Worm (Caenorhabditis elegans) whole organism, L4/young adult: ENCODE results near the gene sde-2.
A peak's percentile ranks its signal among the peaks of the same experiment; 100 is the strongest.

ENCODE experiments used
- W03F9.2 ChIP-seq: fragments of 150-350 bp; optimal IDR thresholded peaks from 2 replicates; lab custom pipeline; 2014; ENCODE audit warnings: missing biosample characterization, missing genetic modification characterization
- dao-5 ChIP-seq: sonication (generic microtip); optimal IDR thresholded peaks from 2 replicates; lab custom pipeline; 2016; ENCODE audit warnings: missing genotype, missing genetic modification characterization, moderate library complexity, missing compliant biosample characterization
- him-1 ChIP-seq: sonication (generic microtip); optimal IDR thresholded peaks from 2 replicates; lab custom pipeline; 2016; ENCODE audit warnings: missing genotype, missing genetic modification reagents, missing genetic modification characterization, missing compliant biosample characterization

DNA sequence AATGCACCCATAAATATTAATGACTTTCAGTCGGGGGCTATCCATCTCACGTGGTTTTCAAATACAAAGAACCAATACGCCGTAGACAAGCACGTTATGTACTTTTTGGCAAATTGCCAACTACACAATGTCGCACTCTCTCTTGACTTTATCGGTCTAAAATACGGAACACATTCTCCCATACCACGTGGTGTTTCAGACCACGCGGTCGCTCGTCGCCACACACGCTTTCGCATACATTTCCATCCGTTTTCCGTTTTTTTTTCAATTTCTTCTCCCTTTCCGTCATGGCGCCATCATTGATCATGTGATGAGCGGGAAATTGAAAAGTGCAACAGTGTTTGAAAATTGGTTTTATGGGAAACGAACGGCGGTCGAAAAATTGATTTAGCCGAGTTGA is 31.2 kb downstream of the sde-2 start:
- no peak for TF ChIP-seq dao-5 (tag; lab: Kevin White, UChicago)
- no peak for TF ChIP-seq him-1 (tag; lab: Kevin White, UChicago)
- peak; percentile 28 for TF ChIP-seq W03F9.2
